Fruit fly (Drosophila melanogaster) S2 (cell line): ENCODE data around the gene tra.
"Not testable (repeated sequence)": the region's sequence is repeated elsewhere in the genome, so short reads cannot be mapped to it uniquely, and the experiment has no call there.

Experiments used
- CG8478 ChIP-seq: fragments of >200 bp; optimal IDR thresholded peaks from 2 replicates; lab custom pipeline; 2018
- CTCF ChIP-seq, 2 experiments: fragments of >200 bp; optimal IDR thresholded peaks; 2 replicates each; lab custom pipeline; 2018

The tra gene

DNA sequence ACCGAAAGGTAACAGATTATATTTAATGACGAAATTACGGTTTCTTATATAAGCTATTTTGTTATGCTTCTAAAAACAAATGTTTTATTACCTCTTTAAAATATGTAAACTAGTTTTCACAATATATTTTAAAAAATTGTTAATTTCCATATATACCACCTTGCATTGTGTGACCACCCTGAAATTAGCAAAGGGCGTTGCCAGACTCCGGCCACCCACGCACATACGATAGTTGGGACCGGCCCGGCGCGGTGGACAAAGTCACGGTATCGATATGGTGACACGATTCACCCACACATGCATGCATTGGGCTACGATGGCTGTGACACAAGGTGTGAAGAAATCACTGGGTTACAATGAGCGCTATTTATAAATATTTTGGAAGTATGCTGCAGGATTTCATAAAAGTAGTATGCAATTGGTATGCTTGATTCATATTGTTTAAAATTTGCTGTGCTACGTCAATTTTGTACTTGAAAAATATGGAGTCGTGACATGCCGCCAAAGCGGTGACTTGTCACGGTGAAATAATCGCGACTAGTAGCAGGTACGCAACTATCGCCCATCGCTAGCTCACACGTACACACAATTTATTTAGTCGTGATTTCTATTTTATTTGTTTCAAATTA is 2.7 kb downstream of the tra start:
- no peak for TF ChIP-seq CG8478 (lab: Kevin White, UChicago)
- peak in 1 of 2 experiments; percentile 31 for TF ChIP-seq CTCF (optimal IDR thresholded peaks at IDR 0.05; lab: Kevin White, UChicago)

DNA sequence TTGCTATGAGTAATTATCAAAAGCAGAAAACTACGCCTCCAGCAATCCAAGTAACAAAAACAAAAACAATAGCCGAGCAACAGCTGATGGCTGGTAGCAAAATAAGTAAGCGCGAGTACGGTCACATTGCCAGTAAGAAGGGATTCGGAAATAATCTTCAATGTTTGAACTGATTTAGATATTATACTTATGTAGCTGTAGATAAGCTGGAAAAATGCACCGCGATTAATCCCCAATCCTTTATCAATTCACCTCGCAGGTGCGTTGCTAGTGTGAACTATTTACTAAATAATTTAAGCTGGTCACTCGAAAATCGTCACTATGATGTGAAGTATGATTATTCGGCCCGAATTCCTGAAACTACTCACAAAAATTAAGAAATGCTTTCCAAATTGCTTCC is 3.9 kb downstream of the tra start, which contains the start of the genes Syx8 and CG32163:
Gene Syx8 (minus strand): TSS at position 69 of the 400 bp plus-strand sequence.
Gene CG32163 (plus strand): TSS at position 169 of the 400 bp plus-strand sequence.
- TF ChIP-seq CG8478 (lab: Kevin White, UChicago), result no peak
- no peak for TF ChIP-seq CTCF (optimal IDR thresholded peaks at IDR 0.05; lab: Kevin White, UChicago)

DNA sequence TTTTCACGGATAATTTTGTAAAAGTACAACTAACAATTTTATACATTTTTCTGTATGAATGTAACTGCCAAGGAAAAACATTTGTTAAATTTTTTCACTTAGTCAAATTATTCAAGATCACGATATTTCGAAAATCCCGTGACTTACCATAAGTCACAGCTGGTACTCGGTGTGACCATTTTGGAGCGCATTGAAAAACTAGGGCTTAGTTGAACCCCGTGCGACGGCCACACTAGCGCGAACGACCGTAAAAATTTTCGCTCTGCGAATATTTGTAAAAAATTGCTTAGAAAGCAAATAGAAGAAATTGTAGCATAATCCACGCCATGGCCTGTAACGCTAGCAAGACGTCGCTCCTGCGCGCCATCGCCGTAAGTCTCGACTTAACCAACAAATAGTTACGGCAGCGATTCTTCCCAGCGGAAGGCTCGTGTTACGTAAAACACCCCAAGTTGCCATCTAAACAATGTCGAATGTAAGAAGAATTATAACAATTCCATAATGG is 6.7 kb downstream of the tra start, which contains the start of gene UQCR-C2:
Gene UQCR-C2 (plus strand): TSS at position 51 of the 505 bp plus-strand sequence.
- no peak for TF ChIP-seq CG8478 (lab: Kevin White, UChicago)
- peak in 1 of 2 experiments; percentile 44 for TF ChIP-seq CTCF (optimal IDR thresholded peaks at IDR 0.05; lab: Kevin White, UChicago)

DNA sequence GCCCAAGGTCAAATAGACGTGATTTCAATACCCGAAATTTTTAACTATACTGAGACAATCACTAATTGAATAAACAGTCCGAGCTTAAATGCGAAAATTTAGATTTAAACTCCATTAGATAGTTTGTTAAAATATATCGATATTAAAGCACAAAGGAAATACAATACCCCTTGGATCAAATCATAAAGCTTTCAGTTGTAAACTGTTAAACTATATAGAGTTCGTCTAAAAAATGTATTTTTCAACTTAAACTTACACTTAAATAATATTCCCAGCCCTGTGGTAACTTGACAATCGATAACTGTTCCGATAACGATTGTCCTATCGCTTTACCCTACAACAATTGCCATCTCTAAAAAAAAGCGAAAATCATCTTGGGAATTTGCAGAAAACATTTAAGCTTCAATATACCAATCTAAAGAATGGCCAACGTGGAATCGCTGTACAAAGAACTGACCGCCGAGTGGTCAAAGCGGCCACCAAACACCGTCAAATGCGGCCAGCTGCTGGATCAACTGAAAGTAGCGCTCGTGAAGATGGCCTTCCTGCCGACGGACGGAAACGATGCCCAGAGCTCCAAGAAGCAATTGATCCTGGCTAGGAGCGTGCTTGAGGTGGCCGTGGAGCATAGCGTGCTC is 8.1 kb downstream of the tra start, which contains the start of gene Rpn12:
Gene Rpn12 (plus strand): TSS at position 351 of the 638 bp plus-strand sequence.
- no peak for TF ChIP-seq CG8478 (lab: Kevin White, UChicago)
- TF ChIP-seq CTCF (optimal IDR thresholded peaks at IDR 0.05; lab: Kevin White, UChicago), result no peak

DNA sequence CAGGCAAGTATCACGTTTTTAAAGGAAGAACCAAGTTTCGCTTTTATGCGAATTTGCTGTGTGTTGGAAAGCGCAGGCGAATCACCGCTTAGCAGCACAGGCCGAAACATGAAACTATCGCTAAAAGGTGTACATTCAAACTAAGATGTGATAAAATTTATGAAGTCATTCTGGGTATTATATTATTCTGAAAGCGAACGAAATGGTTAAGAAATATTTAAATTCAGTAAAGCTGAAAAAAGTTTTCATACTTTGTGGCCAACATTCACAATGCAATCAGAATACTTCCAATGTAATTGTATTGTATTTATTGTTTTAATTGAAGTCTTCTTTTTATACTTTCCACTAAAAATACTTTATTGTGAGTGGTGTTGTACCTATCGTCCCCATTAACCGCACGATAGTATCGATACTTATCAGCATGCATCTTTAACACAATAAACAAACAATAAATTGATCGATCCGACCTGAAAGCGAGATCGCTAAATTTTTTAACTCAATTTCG is 9.6 kb downstream of the tra start, which contains the start of gene Smn:
Gene Smn (minus strand): TSS at position 347 of the 505 bp plus-strand sequence.
- TF ChIP-seq CG8478 (lab: Kevin White, UChicago) (no peak), CTCF (optimal IDR thresholded peaks at IDR 0.05; lab: Kevin White, UChicago) (no peak)

DNA sequence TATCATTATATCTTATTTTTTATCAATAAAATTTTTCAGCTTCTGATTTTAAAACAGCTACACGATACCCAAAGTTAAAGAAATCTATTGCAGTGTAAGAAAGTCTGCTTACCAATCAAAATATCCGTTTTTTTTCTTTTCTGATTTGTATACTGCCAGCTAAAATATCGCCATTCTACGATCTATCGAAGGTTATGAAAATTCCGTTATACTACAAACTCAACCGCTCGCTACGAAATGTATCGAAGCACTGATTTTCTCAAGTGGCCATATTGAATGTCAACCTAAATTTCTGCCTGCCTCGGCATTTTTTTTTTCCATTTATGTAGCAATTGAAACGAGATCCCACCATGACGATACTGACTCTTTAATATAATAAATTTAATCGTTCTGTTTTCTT is 10.8 kb downstream of the tra start, which contains the start of gene nxf2:
Gene nxf2 (minus strand): TSS at position 258 of the 400 bp plus-strand sequence.
- no peak for TF ChIP-seq CTCF (optimal IDR thresholded peaks at IDR 0.05; lab: Kevin White, UChicago)

DNA sequence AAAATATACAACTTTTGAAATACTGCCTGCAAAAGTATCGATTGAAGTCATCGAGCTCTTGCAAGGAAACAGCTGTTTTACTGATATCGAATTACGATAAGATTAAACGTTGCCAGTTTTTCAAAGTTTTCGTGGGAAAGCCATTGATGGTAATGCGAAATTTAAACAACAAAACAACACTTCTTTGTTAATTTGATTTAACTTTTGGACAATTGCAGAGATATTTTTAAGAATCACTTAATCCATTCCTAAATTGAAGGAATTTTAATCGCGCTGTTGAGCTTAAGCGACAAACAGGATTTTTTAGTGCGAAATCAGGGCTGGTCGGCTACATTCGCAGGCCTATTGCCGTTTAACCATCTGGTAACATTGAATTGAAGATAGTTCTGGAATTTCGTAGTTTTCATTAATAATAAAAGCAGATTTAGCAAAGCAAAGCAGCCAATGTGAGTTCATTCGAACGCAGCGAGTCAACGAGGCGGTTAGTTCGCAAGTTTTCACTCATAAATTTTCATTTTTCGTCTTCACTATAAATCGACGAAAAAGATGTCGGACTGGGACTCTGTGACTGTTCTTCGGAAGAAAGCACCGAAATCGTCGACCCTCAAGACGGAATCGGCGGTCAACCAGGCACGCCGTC is 16.4 kb downstream of the tra start, which contains the start of gene mbf1:
Gene mbf1 (plus strand): TSS at position 130 of the 640 bp plus-strand sequence.
- TF ChIP-seq CTCF (optimal IDR thresholded peaks at IDR 0.05; lab: Kevin White, UChicago), result peak in 1 of 2 experiments; percentile 7
- no peak for TF ChIP-seq CG8478 (lab: Kevin White, UChicago)

DNA sequence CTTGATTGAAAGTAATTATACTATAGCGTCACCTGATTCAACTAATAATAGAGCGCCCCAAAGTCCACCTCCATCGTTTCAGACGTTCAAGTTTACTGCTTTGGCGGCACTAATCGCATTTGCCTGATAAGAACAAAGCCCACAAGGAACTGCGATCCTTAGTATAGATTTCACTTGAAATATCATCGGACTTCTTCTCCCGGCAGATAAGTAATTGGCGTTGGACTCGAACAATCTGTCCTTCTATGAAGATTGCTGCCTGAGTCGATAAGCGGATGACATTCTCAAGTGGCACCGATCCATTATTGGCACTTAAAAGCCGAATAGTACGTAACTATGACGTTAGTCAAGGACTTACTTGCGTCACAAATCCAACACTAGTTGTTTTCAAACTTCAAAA is 17.6 kb downstream of the tra start, which contains the start of gene Mipp1:
Gene Mipp1 (minus strand): TSS at position 101 of the 400 bp plus-strand sequence.
- TF ChIP-seq CG8478 (lab: Kevin White, UChicago); CTCF (optimal IDR thresholded peaks at IDR 0.05; lab: Kevin White, UChicago): not testable (repeated sequence)

DNA sequence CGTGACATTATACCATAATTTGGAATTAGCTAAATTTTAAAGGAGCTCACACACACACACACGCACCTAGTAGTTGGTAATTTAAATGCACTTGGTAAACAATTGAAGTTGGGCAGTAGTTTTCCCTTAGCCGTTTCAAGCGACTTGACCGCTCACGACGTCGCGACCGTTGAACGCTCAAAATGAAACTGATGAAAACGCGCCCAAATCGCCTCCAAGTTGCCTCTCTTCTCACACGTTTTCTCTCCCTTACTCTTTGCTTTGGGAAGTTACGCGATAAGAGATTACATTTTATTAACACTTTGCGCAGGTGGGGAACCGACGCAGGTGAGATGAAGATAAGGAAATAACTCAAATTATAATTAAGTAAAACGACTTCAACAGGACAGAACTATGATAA is 18.6 kb downstream of the tra start:
- TF ChIP-seq CG8478 (lab: Kevin White, UChicago) (no peak), CTCF (optimal IDR thresholded peaks at IDR 0.05; lab: Kevin White, UChicago) (no peak)

DNA sequence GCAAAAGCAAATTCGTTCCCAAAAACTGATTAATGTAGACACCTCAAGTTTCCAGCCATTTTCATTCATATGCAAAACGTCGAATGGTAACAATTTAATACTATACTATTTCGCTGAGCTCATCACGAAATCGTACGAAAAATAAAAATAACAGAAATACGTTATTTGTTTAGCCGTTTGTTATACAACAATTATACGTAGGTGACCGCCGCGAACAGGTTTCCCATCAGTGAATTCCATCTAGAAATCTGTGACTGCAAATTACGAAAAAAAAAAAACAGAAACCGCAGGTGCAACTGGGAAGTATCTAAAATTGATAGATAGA is 19.1 kb downstream of the tra start:
- TF ChIP-seq CTCF (optimal IDR thresholded peaks at IDR 0.05; lab: Kevin White, UChicago) (no peak), CG8478 (lab: Kevin White, UChicago) (no peak)

DNA sequence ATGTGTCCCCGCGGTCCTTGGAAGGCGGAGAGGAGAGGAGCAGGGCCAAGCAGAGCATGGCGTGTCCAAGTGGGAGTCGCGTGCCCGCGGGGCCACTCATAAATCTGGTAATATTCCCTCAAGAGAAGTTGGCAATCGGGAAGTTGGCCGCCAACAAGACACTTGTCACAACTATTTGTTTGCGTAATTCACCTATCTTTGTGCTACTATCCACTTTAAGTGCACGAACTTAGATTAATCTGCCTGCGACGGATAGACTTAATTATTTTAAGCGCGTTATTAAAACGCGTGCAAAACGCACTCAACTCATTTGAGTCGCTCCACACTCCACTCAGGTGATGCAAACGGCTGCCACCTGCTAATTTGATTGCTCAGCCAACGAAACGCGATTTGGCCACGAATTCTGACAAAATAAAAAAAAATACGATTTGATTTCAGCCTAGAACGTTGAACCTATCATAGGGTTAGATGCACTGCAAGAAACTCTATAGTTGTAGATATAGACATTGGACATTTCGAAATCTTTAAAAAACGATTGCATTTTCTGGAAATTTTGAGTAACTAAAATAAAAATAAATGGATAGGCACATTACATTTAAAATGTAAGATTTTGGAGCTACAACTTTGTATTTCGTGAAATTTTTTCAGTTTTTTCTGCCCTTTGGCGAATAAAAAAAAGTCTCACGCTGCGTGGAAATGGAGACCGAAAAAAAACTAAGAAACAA is 19.7 kb downstream of the tra start:
- TF ChIP-seq CTCF (optimal IDR thresholded peaks at IDR 0.05; lab: Kevin White, UChicago) (no peak), CG8478 (lab: Kevin White, UChicago) (no peak)

DNA sequence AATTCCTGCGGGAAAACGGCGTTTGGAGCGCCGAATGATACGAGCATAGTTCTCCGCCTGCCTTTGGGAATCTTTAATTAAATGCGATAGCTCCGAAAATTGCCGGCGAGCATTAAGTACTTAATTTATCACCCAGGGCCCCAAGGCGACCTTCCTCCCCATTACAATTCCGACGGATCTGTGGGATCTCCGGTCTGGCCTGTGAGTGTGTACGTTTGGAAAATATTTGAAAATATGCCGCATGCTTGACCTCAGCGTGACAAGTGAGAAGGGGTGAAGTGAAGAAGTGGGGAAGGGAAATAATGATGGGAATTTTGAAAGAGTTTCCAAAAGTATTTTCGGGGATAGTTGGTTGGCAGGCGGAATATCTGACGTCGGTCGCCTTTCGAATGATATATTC is 21.4 kb downstream of the tra start:
- TF ChIP-seq CTCF (optimal IDR thresholded peaks at IDR 0.05; lab: Kevin White, UChicago) (no peak), CG8478 (lab: Kevin White, UChicago) (no peak)

DNA sequence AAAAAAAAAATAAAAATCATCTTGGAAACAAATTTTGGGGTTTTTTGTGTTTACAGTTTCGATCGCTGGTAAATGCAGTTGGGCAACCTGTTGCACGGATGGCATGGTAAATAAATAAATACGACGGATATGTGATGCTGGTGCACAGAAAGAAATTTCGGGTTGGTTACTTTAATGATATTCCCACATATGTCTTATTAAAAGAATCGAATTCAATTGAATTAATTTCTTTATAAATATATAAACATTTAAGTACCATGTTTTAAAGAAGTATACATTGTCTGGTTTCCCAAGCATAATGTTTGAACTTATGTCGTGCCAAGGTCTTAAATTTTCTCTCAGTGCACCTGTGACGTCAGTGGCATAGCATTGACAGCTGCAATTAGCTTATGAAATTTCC is 23.4 kb downstream of the tra start:
- TF ChIP-seq CG8478 (lab: Kevin White, UChicago), result no peak
- no peak for TF ChIP-seq CTCF (optimal IDR thresholded peaks at IDR 0.05; lab: Kevin White, UChicago)
